Fruit fly (Drosophila melanogaster) whole organism, embryonic: Measurements from ENCODE around the gene CG17929.

ENCODE experiments used
- Awh ChIP-seq: fragments of 200-800 bp; sonication (Bioruptor generic); IDR thresholded peaks from 2 replicates; pipeline ENCODE4, ENCODE4 v1.3.6; 2022; ENCODE audit warnings: missing biosample characterization, missing genetic modification characterization
- B-H1 ChIP-seq: fragments of 200-800 bp; sonication (Bioruptor generic); IDR thresholded peaks from 3 replicates; pipeline ENCODE4 v1.3.6; 2022; ENCODE audit warnings: missing biosample characterization, missing genetic modification characterization
- Bteb2 ChIP-seq: fragments of 200-800 bp; sonication (Bioruptor generic); optimal IDR thresholded peaks from 2 replicates; lab custom pipeline; 2016; ENCODE audit warnings: missing biosample characterization, missing genetic modification characterization
- CG13775 ChIP-seq: fragments of 200-800 bp; sonication (Bioruptor generic); optimal IDR thresholded peaks from 3 replicates; lab custom pipeline; 2017; ENCODE audit warnings: missing biosample characterization, mild to moderate bottlenecking, missing genetic modification characterization
- CG14965 ChIP-seq: fragments of 200-800 bp; sonication (Bioruptor generic); optimal IDR thresholded peaks from 2 replicates; lab custom pipeline; 2016; ENCODE audit warnings: missing biosample characterization, missing genetic modification characterization, borderline replicate concordance
- CG15514 ChIP-seq: fragments of 200-800 bp; sonication (Bioruptor generic); optimal IDR thresholded peaks from 3 replicates; lab custom pipeline; 2017; ENCODE audit warnings: missing biosample characterization, missing genetic modification characterization, mild to moderate bottlenecking, moderate library complexity, missing genetic modification reagents
- CG15601 ChIP-seq: fragments of 200-800 bp; sonication (Bioruptor generic); optimal IDR thresholded peaks from 3 replicates; lab custom pipeline; 2019; ENCODE audit warnings: missing biosample characterization, mild to moderate bottlenecking, missing genetic modification characterization, moderate library complexity
- CG17568 ChIP-seq: fragments of 200-800 bp; sonication (Bioruptor generic); optimal IDR thresholded peaks from 2 replicates; lab custom pipeline; 2018; ENCODE audit warnings: missing biosample characterization, mild to moderate bottlenecking, missing genetic modification characterization, moderate library complexity
- CG18262 ChIP-seq: fragments of 200-800 bp; optimal IDR thresholded peaks from 3 replicates; lab custom pipeline; 2019; ENCODE audit warnings: missing biosample characterization, mild to moderate bottlenecking, missing genetic modification characterization, moderate library complexity
- CG30403 ChIP-seq: fragments of 200-800 bp; sonication (Bioruptor generic); optimal IDR thresholded peaks from 3 replicates; lab custom pipeline; 2016; ENCODE audit warnings: missing biosample characterization, missing genetic modification characterization
- CG31224 ChIP-seq: fragments of 200-800 bp; sonication (Bioruptor generic); IDR thresholded peaks from 2 replicates; pipeline ENCODE4 v1.3.6; 2022; ENCODE audit warnings: missing biosample characterization, missing genetic modification characterization
- CG3281 ChIP-seq: fragments of 200-800 bp; sonication (Bioruptor generic); optimal IDR thresholded peaks from 3 replicates; lab custom pipeline; 2017; ENCODE audit warnings: missing biosample characterization, mild to moderate bottlenecking, missing genetic modification characterization
- CG33213 ChIP-seq: fragments of 200-800 bp; sonication (Bioruptor generic); optimal IDR thresholded peaks from 3 replicates; lab custom pipeline; 2016; ENCODE audit warnings: missing biosample characterization, missing genetic modification characterization
- CG33557 ChIP-seq: fragments of 200-800 bp; sonication (Bioruptor generic); optimal IDR thresholded peaks from 2 replicates; lab custom pipeline; 2019; ENCODE audit warnings: missing biosample characterization, mild to moderate bottlenecking, missing genetic modification characterization, moderate library complexity
- CG3407 ChIP-seq: fragments of 200-800 bp; sonication (Bioruptor generic); optimal IDR thresholded peaks from 2 replicates; lab custom pipeline; 2018; ENCODE audit warnings: missing biosample characterization, mild to moderate bottlenecking, missing genetic modification characterization
- CG3726 ChIP-seq: fragments of 200-800 bp; sonication (Bioruptor generic); IDR thresholded peaks from 3 replicates; pipeline ENCODE4, ENCODE4 v1.3.6; 2022; ENCODE audit warnings: missing biosample characterization, missing genetic modification characterization
- CG3838 ChIP-seq: fragments of 200-800 bp; sonication (Bioruptor generic); optimal IDR thresholded peaks from 3 replicates; lab custom pipeline; 2016; ENCODE audit warnings: missing biosample characterization, missing genetic modification characterization
- CG3995 ChIP-seq: fragments of 200-800 bp; sonication (Bioruptor generic); optimal IDR thresholded peaks from 3 replicates; lab custom pipeline; 2016; ENCODE audit warnings: missing biosample characterization, missing genetic modification characterization
- CG6654 ChIP-seq: fragments of 200-800 bp; sonication (Bioruptor generic); optimal IDR thresholded peaks from 2 replicates; lab custom pipeline; 2017; ENCODE audit warnings: missing biosample characterization, mild to moderate bottlenecking, missing genetic modification characterization
- CG7928 ChIP-seq: fragments of 200-800 bp; sonication (Bioruptor generic); optimal IDR thresholded peaks from 2 replicates; lab custom pipeline; 2017; ENCODE audit warnings: missing biosample characterization, mild to moderate bottlenecking, missing genetic modification characterization
- D19A ChIP-seq: fragments of 200-800 bp; optimal IDR thresholded peaks from 3 replicates; lab custom pipeline; 2019; ENCODE audit warnings: missing biosample characterization, mild to moderate bottlenecking, missing genetic modification characterization, moderate library complexity
- Eip74EF ChIP-seq, 2 experiments: fragments of 200-800 bp in 1 of 2; fragments of >200 bp in 1 of 2; sonication (Bioruptor generic) in 1 of 2; optimal IDR thresholded peaks; 2 replicates each; lab custom pipeline; 2017 to 2019; ENCODE audit warnings: missing biosample characterization in 2 of 2, missing genetic modification characterization in 2 of 2, mild to moderate bottlenecking in 1 of 2, moderate library complexity in 1 of 2
- Elba2 ChIP-seq: fragments of 200-800 bp; sonication (Bioruptor generic); optimal IDR thresholded peaks from 3 replicates; lab custom pipeline; 2016; ENCODE audit warnings: missing biosample characterization, missing genetic modification characterization
- H2.0 ChIP-seq: fragments of 200-800 bp; sonication (Bioruptor generic); IDR thresholded peaks from 2 replicates; pipeline ENCODE4 v1.3.6; 2022; ENCODE audit warnings: missing biosample characterization, missing genetic modification characterization
- Hmx ChIP-seq: fragments of 200-800 bp; sonication (Bioruptor generic); optimal IDR thresholded peaks from 2 replicates; lab custom pipeline; 2016; ENCODE audit warnings: missing biosample characterization, missing genetic modification characterization
- Hr78 ChIP-seq, 2 experiments: fragments of 200-800 bp in 1 of 2; fragments of >200 bp in 1 of 2; sonication (Bioruptor generic) in 1 of 2; optimal IDR thresholded peaks; 2 replicates each; lab custom pipeline; 2017 to 2019; ENCODE audit warnings: missing biosample characterization in 2 of 2, missing genetic modification characterization in 2 of 2, mild to moderate bottlenecking in 1 of 2, moderate library complexity in 1 of 2
- Lpt ChIP-seq: fragments of >200 bp; optimal IDR thresholded peaks from 2 replicates; lab custom pipeline; 2018; ENCODE audit warnings: missing biosample characterization, missing genetic modification characterization
- Med ChIP-seq: fragments of 200-800 bp; sonication (Bioruptor generic); peaks from one replicate; lab custom pipeline; 2016; ENCODE audit warnings: missing biosample characterization, missing genetic modification characterization, mild to moderate bottlenecking, inconsistent platforms, moderate library complexity
- Side ChIP-seq: fragments of 200-800 bp; sonication (Bioruptor generic); optimal IDR thresholded peaks from 2 replicates; lab custom pipeline; 2016; ENCODE audit warnings: missing biosample characterization, missing genetic modification characterization
- Sry-β ChIP-seq: fragments of 200-800 bp; sonication (Bioruptor generic); optimal IDR thresholded peaks from 2 replicates; lab custom pipeline; 2018; ENCODE audit warnings: missing biosample characterization, mild to moderate bottlenecking, missing genetic modification characterization, moderate library complexity
- al ChIP-seq: fragments of 200-800 bp; sonication (Bioruptor generic); IDR thresholded peaks from 2 replicates; pipeline ENCODE4 v1.3.6; 2022; ENCODE audit warnings: missing biosample characterization, missing genetic modification characterization
- ash1 ChIP-seq: fragments of 200-800 bp; sonication (Bioruptor generic); optimal IDR thresholded peaks from 2 replicates; lab custom pipeline; 2018; ENCODE audit warnings: missing biosample characterization, mild to moderate bottlenecking, missing genetic modification characterization
- bcd ChIP-seq: fragments of 200-800 bp; sonication (Bioruptor generic); optimal IDR thresholded peaks from 2 replicates; lab custom pipeline; 2017; ENCODE audit warnings: missing biosample characterization, mild to moderate bottlenecking, missing genetic modification characterization
- cg ChIP-seq: fragments of 200-800 bp; sonication (Bioruptor generic); optimal IDR thresholded peaks from 3 replicates; lab custom pipeline; 2019; ENCODE audit warnings: missing biosample characterization, mild to moderate bottlenecking, missing genetic modification characterization, moderate library complexity
- crol ChIP-seq: fragments of 200-800 bp; sonication (Bioruptor generic); IDR thresholded peaks from 2 replicates; pipeline ENCODE4 v1.3.6; 2022; ENCODE audit warnings: missing biosample characterization, missing genetic modification characterization
- dpn ChIP-seq, 2 experiments: fragments of 200-800 bp; sonication (Bioruptor generic); optimal IDR thresholded peaks; 3 replicates each; lab custom pipeline; 2016; ENCODE audit warnings: missing biosample characterization in 2 of 2, missing genetic modification characterization in 2 of 2
- exex ChIP-seq: fragments of 200-800 bp; sonication (Bioruptor generic); optimal IDR thresholded peaks from 4 replicates; lab custom pipeline; 2018; ENCODE audit warnings: missing biosample characterization, mild to moderate bottlenecking, missing genetic modification characterization, moderate library complexity
- grn ChIP-seq: fragments of 200-800 bp; sonication (Bioruptor generic); optimal IDR thresholded peaks from 3 replicates; lab custom pipeline; 2017; ENCODE audit warnings: missing biosample characterization, missing genetic modification characterization
- klu ChIP-seq: fragments of 200-800 bp; sonication (Bioruptor generic); IDR thresholded peaks from 2 replicates; pipeline ENCODE4 v1.3.6; 2022; ENCODE audit warnings: missing biosample characterization, missing genetic modification characterization
- nom ChIP-seq: fragments of 200-800 bp; sonication (Bioruptor generic); optimal IDR thresholded peaks from 2 replicates; lab custom pipeline; 2017; ENCODE audit warnings: missing biosample characterization, missing genetic modification characterization, mild to moderate bottlenecking, moderate library complexity, missing genetic modification reagents
- pzg ChIP-seq: fragments of 200-800 bp; sonication (Bioruptor generic); optimal IDR thresholded peaks from 3 replicates; lab custom pipeline; 2018; ENCODE audit warnings: missing biosample characterization, mild to moderate bottlenecking, missing genetic modification characterization, moderate library complexity
- so ChIP-seq: fragments of 200-800 bp; sonication (Bioruptor generic); IDR thresholded peaks from 3 replicates; pipeline ENCODE4 v1.3.6; 2022; ENCODE audit warnings: missing biosample characterization, missing genetic modification characterization
- sob ChIP-seq: fragments of 200-800 bp; sonication (Bioruptor generic); IDR thresholded peaks from 2 replicates; pipeline ENCODE4 v1.3.6; 2022; ENCODE audit warnings: missing biosample characterization, missing genetic modification characterization
- sug ChIP-seq: fragments of 200-800 bp; optimal IDR thresholded peaks from 2 replicates; lab custom pipeline; 2019; ENCODE audit warnings: missing biosample characterization, mild to moderate bottlenecking, missing genetic modification characterization, moderate library complexity
- tgo ChIP-seq: fragments of 200-800 bp; sonication (Bioruptor generic); IDR thresholded peaks from 3 replicates; pipeline ENCODE4 v1.3.6; 2022; ENCODE audit warnings: missing biosample characterization, missing genetic modification characterization
- tx ChIP-seq: fragments of 200-800 bp; sonication (Bioruptor generic); optimal IDR thresholded peaks from 2 replicates; lab custom pipeline; 2016; ENCODE audit warnings: missing biosample characterization, missing genetic modification characterization

Gene CG17929

dm6 chr3R:16285612-16286188, 39.6 kb upstream of the CG17929 start (continued):
- TF ChIP-seq tgo (GFP tag; lab: Robert Waterston, UW), result no peak
- peak; percentile 15 for TF ChIP-seq CG17568 (GFP tag; lab: Kevin White, UChicago)
- no peak for TF ChIP-seq Hmx (GFP tag; lab: Kevin White, UChicago)
- peak; percentile 75 for TF ChIP-seq exex
- TF ChIP-seq sug, result peak; percentile 48
- peak; percentile 10 for TF ChIP-seq cg (GFP tag; lab: Kevin White, UChicago)
- peak; percentile 21 for TF ChIP-seq CG3995
- peak; percentile 45 for TF ChIP-seq CG6654 (GFP tag; lab: Kevin White, UChicago)
- TF ChIP-seq CG3726 (GFP tag; lab: Robert Waterston, UW), result no peak
- peak; percentile 9 for TF ChIP-seq Elba2 (GFP tag; lab: Kevin White, UChicago)
- TF ChIP-seq CG15601 (tag; lab: Kevin White, UChicago), result peak; percentile 47
- TF ChIP-seq CG3407, result peak; percentile 7
- TF ChIP-seq grn (GFP tag; lab: Kevin White, UChicago), result peak; percentile 30
- no peak for TF ChIP-seq so
- no peak for TF ChIP-seq CG13775 (GFP tag; lab: Kevin White, UChicago)
- TF ChIP-seq dpn (GFP tag; optimal IDR thresholded peaks at IDR 0.05; lab: Kevin White, UChicago), result no peak
- peak; percentile 24 for TF ChIP-seq CG3281
- TF ChIP-seq CG18262 (tag; lab: Kevin White, UChicago), result peak; percentile 6
- TF ChIP-seq CG33557 (GFP tag; lab: Kevin White, UChicago), result peak; percentile 34
- no peak for TF ChIP-seq Awh (GFP tag; lab: Robert Waterston, UW)
- peak in 1 of 2 experiments; percentile 7 for TF ChIP-seq Eip74EF (GFP tag; optimal IDR thresholded peaks at IDR 0.05; lab: Kevin White, UChicago)

- TF ChIP-seq D19A (peak; percentile 31), klu (GFP tag; lab: Robert Waterston, UW) (no peak), sob (no peak), nom (peak; percentile 47)
These were observed 38.1 kb upstream of the CG17929 start for dm6 chr3R:16287171-16287570.

dm6 chr3R:16287850-16288249, 37.4 kb upstream of the CG17929 start:
- TF ChIP-seq CG15514 (GFP tag; lab: Kevin White, UChicago), result peak; percentile 43
- peak; percentile 14 for TF ChIP-seq exex
- no peak for TF ChIP-seq CG31224 (GFP tag; lab: Robert Waterston, UW)
- peak; percentile 47 for TF ChIP-seq crol (GFP tag; lab: Robert Waterston, UW)

- TF ChIP-seq CG3838 (no peak), H2.0 (GFP tag; lab: Robert Waterston, UW) (no peak), al (GFP tag; lab: Robert Waterston, UW) (no peak), CG7928 (GFP tag; lab: Kevin White, UChicago) (no peak), CG33213 (GFP tag; lab: Kevin White, UChicago) (no peak), Lpt (GFP tag; lab: Kevin White, UChicago) (no peak), Side (no peak), Bteb2 (no peak), Hr78 (GFP tag; optimal IDR thresholded peaks at IDR 0.05; lab: Kevin White, UChicago) (no peak), Sry-β (GFP tag; lab: Kevin White, UChicago) (no peak), B-H1 (no peak), CG14965 (no peak), CG30403 (GFP tag; lab: Kevin White, UChicago) (no peak), pzg (no peak), ash1 (GFP tag; lab: Kevin White, UChicago) (no peak), bcd (GFP tag; lab: Kevin White, UChicago) (no peak), tx (no peak), Med (GFP tag; lab: Kevin White, UChicago) (peak; percentile 42), nom (peak; percentile 40)
These were observed 36.5 kb upstream of the CG17929 start for dm6 chr3R:16288714-16289291.
